Fruit fly (Drosophila melanogaster) whole organism, embryonic: ENCODE results near the gene CG14691.

Experiments
- Bteb2 ChIP-seq: fragments of 200-800 bp; sonication (Bioruptor generic); optimal IDR thresholded peaks from 2 replicates; lab custom pipeline; 2016; ENCODE audit warnings: missing biosample characterization, missing genetic modification characterization
- CG10959 ChIP-seq: fragments of 200-800 bp; sonication (Bioruptor generic); IDR thresholded peaks from 2 replicates; pipeline ENCODE4 v1.3.6; 2022; ENCODE audit warnings: missing biosample characterization, missing genetic modification characterization
- CG14441 ChIP-seq: fragments of 200-800 bp; sonication (Bioruptor generic); IDR thresholded peaks from 2 replicates; pipeline ENCODE4 v1.3.6; 2022; ENCODE audit warnings: missing biosample characterization, missing genetic modification characterization
- CG15601 ChIP-seq: fragments of 200-800 bp; sonication (Bioruptor generic); optimal IDR thresholded peaks from 3 replicates; lab custom pipeline; 2019; ENCODE audit warnings: missing biosample characterization, mild to moderate bottlenecking, missing genetic modification characterization, moderate library complexity
- CG16813 ChIP-seq: fragments of 200-800 bp; sonication (Bioruptor generic); IDR thresholded peaks from 3 replicates; pipeline ENCODE4 v1.3.6; 2022; ENCODE audit warnings: missing biosample characterization, missing genetic modification characterization; ENCODE audit not compliant: partially characterized antibody
- CG17328 ChIP-seq: fragments of 200-800 bp; sonication (Bioruptor generic); IDR thresholded peaks from 2 replicates; pipeline ENCODE4 v1.3.6; 2022; ENCODE audit warnings: missing biosample characterization, missing genetic modification characterization
- CG17385 ChIP-seq: fragments of 200-800 bp; sonication (Bioruptor generic); optimal IDR thresholded peaks from 3 replicates; lab custom pipeline; 2018; ENCODE audit warnings: missing biosample characterization, mild to moderate bottlenecking, missing genetic modification characterization
- CG2678 ChIP-seq: fragments of 200-800 bp; sonication (Bioruptor generic); optimal IDR thresholded peaks from 3 replicates; lab custom pipeline; 2019; ENCODE audit warnings: missing biosample characterization, mild to moderate bottlenecking, missing genetic modification characterization, moderate library complexity
- CG2712 ChIP-seq: fragments of 200-800 bp; optimal IDR thresholded peaks from 3 replicates; lab custom pipeline; 2019; ENCODE audit warnings: missing biosample characterization, mild to moderate bottlenecking, missing genetic modification characterization, moderate library complexity
- CG34422 ChIP-seq: fragments of 200-800 bp; sonication (Bioruptor generic); IDR thresholded peaks from 3 replicates; pipeline ENCODE4 v1.3.6; 2022; ENCODE audit warnings: missing biosample characterization, missing genetic modification characterization
- CG4424 ChIP-seq: fragments of 200-800 bp; sonication (Bioruptor generic); optimal IDR thresholded peaks from 3 replicates; lab custom pipeline; 2016; ENCODE audit warnings: missing biosample characterization, missing genetic modification characterization
- CG6175 ChIP-seq: fragments of 200-800 bp; sonication (Bioruptor generic); IDR thresholded peaks from 3 replicates; pipeline ENCODE4 v1.3.6; 2022; ENCODE audit warnings: missing biosample characterization, missing genetic modification characterization
- CG6765 ChIP-seq: fragments of 200-800 bp; sonication (Bioruptor generic); optimal IDR thresholded peaks from 3 replicates; lab custom pipeline; 2017; ENCODE audit warnings: missing biosample characterization, mild to moderate bottlenecking, missing genetic modification characterization
- CG7271 ChIP-seq: fragments of 200-800 bp; sonication (Bioruptor generic); optimal IDR thresholded peaks from 2 replicates; lab custom pipeline; 2018; ENCODE audit warnings: missing biosample characterization, mild to moderate bottlenecking, missing genetic modification characterization, moderate library complexity
- CG8359 ChIP-seq: fragments of 200-800 bp; sonication (Bioruptor generic); optimal IDR thresholded peaks from 2 replicates; lab custom pipeline; 2017; ENCODE audit warnings: missing biosample characterization, mild to moderate bottlenecking, missing genetic modification characterization, borderline replicate concordance
- Camta ChIP-seq: fragments of 200-800 bp; sonication (Bioruptor generic); optimal IDR thresholded peaks from 2 replicates; lab custom pipeline; 2016; ENCODE audit warnings: missing biosample characterization, missing genetic modification characterization
- D19B ChIP-seq: fragments of 200-800 bp; sonication (Bioruptor generic); optimal IDR thresholded peaks from 2 replicates; lab custom pipeline; 2017; ENCODE audit warnings: missing biosample characterization, mild to moderate bottlenecking, missing genetic modification characterization
- Dad ChIP-seq: fragments of 200-800 bp; sonication (Bioruptor generic); optimal IDR thresholded peaks from 3 replicates; lab custom pipeline; 2016; ENCODE audit warnings: missing biosample characterization, missing genetic modification characterization
- Eip74EF ChIP-seq, 2 experiments: fragments of 200-800 bp in 1 of 2; fragments of >200 bp in 1 of 2; sonication (Bioruptor generic) in 1 of 2; optimal IDR thresholded peaks; 2 replicates each; lab custom pipeline; 2017 to 2019; ENCODE audit warnings: missing biosample characterization in 2 of 2, missing genetic modification characterization in 2 of 2, mild to moderate bottlenecking in 1 of 2, moderate library complexity in 1 of 2
- Lim3 ChIP-seq: fragments of 200-800 bp; sonication (Bioruptor generic); IDR thresholded peaks from 2 replicates; pipeline ENCODE4 v1.3.6; 2022; ENCODE audit warnings: missing biosample characterization, missing genetic modification characterization
- Opbp ChIP-seq: fragments of 200-800 bp; sonication (Bioruptor generic); IDR thresholded peaks from 3 replicates; pipeline ENCODE4 v1.3.6; 2022; ENCODE audit warnings: missing biosample characterization, missing genetic modification characterization; ENCODE audit not compliant: partially characterized antibody
- Xrp1 ChIP-seq: fragments of 200-800 bp; sonication (Bioruptor generic); IDR thresholded peaks from 2 replicates; pipeline ENCODE4 v1.3.6; 2022; ENCODE audit warnings: missing biosample characterization, missing genetic modification characterization
- aop ChIP-seq: fragments of 200-800 bp; sonication (Bioruptor generic); IDR thresholded peaks from 2 replicates; pipeline ENCODE4 v1.3.6; 2022; ENCODE audit warnings: missing biosample characterization, missing genetic modification characterization
- ash1 ChIP-seq: fragments of 200-800 bp; sonication (Bioruptor generic); optimal IDR thresholded peaks from 2 replicates; lab custom pipeline; 2018; ENCODE audit warnings: missing biosample characterization, mild to moderate bottlenecking, missing genetic modification characterization
- ato ChIP-seq: fragments of 200-800 bp; sonication (Bioruptor generic); IDR thresholded peaks from 2 replicates; pipeline ENCODE4 v1.3.6; 2022; ENCODE audit warnings: missing biosample characterization, missing genetic modification characterization; ENCODE audit not compliant: partially characterized antibody
- bbx ChIP-seq: fragments of 200-800 bp; sonication (Bioruptor generic); IDR thresholded peaks from 2 replicates; pipeline ENCODE4 v1.3.6; 2022; ENCODE audit warnings: missing biosample characterization, missing genetic modification characterization; ENCODE audit not compliant: partially characterized antibody
- bcd ChIP-seq: fragments of 200-800 bp; sonication (Bioruptor generic); optimal IDR thresholded peaks from 2 replicates; lab custom pipeline; 2017; ENCODE audit warnings: missing biosample characterization, mild to moderate bottlenecking, missing genetic modification characterization
- bowl ChIP-seq: fragments of 200-800 bp; sonication (Bioruptor generic); IDR thresholded peaks from 2 replicates; pipeline ENCODE4 v1.3.6; 2022; ENCODE audit warnings: missing biosample characterization, missing genetic modification characterization
- chif ChIP-seq, 2 experiments: fragments of 200-800 bp; sonication (Bioruptor generic); optimal IDR thresholded peaks; 3 replicates each; lab custom pipeline; 2016; ENCODE audit warnings: missing biosample characterization in 2 of 2, missing genetic modification characterization in 2 of 2
- cwo ChIP-seq: fragments of 200-800 bp; sonication (Bioruptor generic); optimal IDR thresholded peaks from 3 replicates; lab custom pipeline; 2017; ENCODE audit warnings: missing biosample characterization, missing genetic modification characterization, mild to moderate bottlenecking, moderate library complexity, missing genetic modification reagents
- dm ChIP-seq: fragments of 200-800 bp; sonication (Bioruptor generic); optimal IDR thresholded peaks from 3 replicates; lab custom pipeline; 2016; ENCODE audit warnings: missing biosample characterization, missing genetic modification characterization
- eve ChIP-seq, 2 experiments: fragments of >200 bp; optimal IDR thresholded peaks; 2 replicates each; lab custom pipeline; 2017; ENCODE audit warnings: missing biosample characterization in 2 of 2, missing genetic modification characterization in 2 of 2
- exex ChIP-seq: fragments of 200-800 bp; sonication (Bioruptor generic); optimal IDR thresholded peaks from 4 replicates; lab custom pipeline; 2018; ENCODE audit warnings: missing biosample characterization, mild to moderate bottlenecking, missing genetic modification characterization, moderate library complexity
- grau ChIP-seq: fragments of 200-800 bp; optimal IDR thresholded peaks from 3 replicates; lab custom pipeline; 2019; ENCODE audit warnings: missing biosample characterization, mild to moderate bottlenecking, missing genetic modification characterization, moderate library complexity
- gsb-n ChIP-seq: fragments of 200-800 bp; sonication (Bioruptor generic); optimal IDR thresholded peaks from 3 replicates; lab custom pipeline; 2018; ENCODE audit warnings: missing biosample characterization, mild to moderate bottlenecking, missing genetic modification characterization
- gt ChIP-seq: fragments of 200-800 bp; sonication (Bioruptor generic); IDR thresholded peaks from 2 replicates; pipeline ENCODE4 v1.3.6; 2022; ENCODE audit warnings: missing biosample characterization, missing genetic modification characterization
- ken ChIP-seq: fragments of 200-800 bp; sonication (Bioruptor generic); IDR thresholded peaks from 3 replicates; pipeline ENCODE4 v1.3.6; 2022; ENCODE audit warnings: missing biosample characterization, missing genetic modification characterization
- knrl ChIP-seq: fragments of 200-800 bp; sonication (Bioruptor generic); IDR thresholded peaks from 3 replicates; pipeline ENCODE4 v1.3.6; 2022; ENCODE audit warnings: missing biosample characterization, missing genetic modification characterization; ENCODE audit not compliant: partially characterized antibody
- mam ChIP-seq: fragments of 200-800 bp; sonication (Bioruptor generic); optimal IDR thresholded peaks from 3 replicates; lab custom pipeline; 2016; ENCODE audit warnings: missing biosample characterization, missing genetic modification characterization
- phol ChIP-seq: fragments of 200-800 bp; sonication (Bioruptor generic); optimal IDR thresholded peaks from 3 replicates; lab custom pipeline; 2018; ENCODE audit warnings: missing biosample characterization, mild to moderate bottlenecking, missing genetic modification characterization, moderate library complexity
- sim ChIP-seq: fragments of 200-800 bp; sonication (Bioruptor generic); IDR thresholded peaks from 2 replicates; pipeline ENCODE4 v1.3.6; 2022; ENCODE audit warnings: missing biosample characterization, missing genetic modification characterization
- sima ChIP-seq: fragments of 200-800 bp; sonication (Bioruptor generic); optimal IDR thresholded peaks from 2 replicates; lab custom pipeline; 2016; ENCODE audit warnings: missing biosample characterization, missing genetic modification characterization
- sisA ChIP-seq: fragments of 200-800 bp; sonication (Bioruptor generic); IDR thresholded peaks from 2 replicates; pipeline ENCODE4 v1.3.6; 2022; ENCODE audit warnings: missing biosample characterization, missing genetic modification characterization
- tll ChIP-seq, 2 experiments: fragments of 200-800 bp in 1 of 2; fragments of >200 bp in 1 of 2; sonication (Bioruptor generic) in 1 of 2; optimal IDR thresholded peaks; 2 replicates each; lab custom pipeline; 2017 to 2019; ENCODE audit warnings: missing biosample characterization in 2 of 2, missing genetic modification characterization in 2 of 2, mild to moderate bottlenecking in 1 of 2, moderate library complexity in 1 of 2
- trh ChIP-seq: fragments of 200-800 bp; sonication (Bioruptor generic); optimal IDR thresholded peaks from 2 replicates; lab custom pipeline; 2016; ENCODE audit warnings: missing biosample characterization, missing genetic modification characterization
- usp ChIP-seq: fragments of >200 bp; optimal IDR thresholded peaks from 2 replicates; lab custom pipeline; 2017; ENCODE audit warnings: missing biosample characterization, missing genetic modification characterization
- zen2 ChIP-seq: fragments of 200-800 bp; sonication (Bioruptor generic); IDR thresholded peaks from 3 replicates; pipeline ENCODE4 v1.3.6; 2022; ENCODE audit warnings: missing biosample characterization, missing genetic modification characterization; ENCODE audit not compliant: partially characterized antibody
- zf30C ChIP-seq: fragments of 200-800 bp; sonication (Bioruptor generic); optimal IDR thresholded peaks from 3 replicates; lab custom pipeline; 2018; ENCODE audit warnings: missing biosample characterization, mild to moderate bottlenecking, missing genetic modification characterization

Gene CG14691

dm6 chr3R:10760966-10761855, 5.8 kb upstream of the CG14691 start, which contains the start of the genes MED7 and Cap-H2 (continued):
- TF ChIP-seq zen2 (GFP tag; lab: Robert Waterston, UW): peak; percentile 94
- no peak for TF ChIP-seq bowl
- peak; percentile 78 for TF ChIP-seq CG17328 (GFP tag; lab: Robert Waterston, UW)
- TF ChIP-seq eve (GFP tag; optimal IDR thresholded peaks at IDR 0.05; lab: Kevin White, UChicago): no peak
- TF ChIP-seq sim: no peak
- peak; percentile 74 for TF ChIP-seq Bteb2 (GFP tag; lab: Kevin White, UChicago)
- no peak for TF ChIP-seq sima (GFP tag; lab: Kevin White, UChicago)
- peak; percentile 84 for TF ChIP-seq CG14441 (GFP tag; lab: Robert Waterston, UW)
- peak; percentile 83 for TF ChIP-seq ato (GFP tag; lab: Robert Waterston, UW)
- peak; percentile 28 for TF ChIP-seq exex
- TF ChIP-seq CG10959: no peak; the same call in 1 of the 2 replicates
- TF ChIP-seq gsb-n (tag; lab: Kevin White, UChicago): peak; percentile 75
- TF ChIP-seq CG34422: peak; percentile 85
- TF ChIP-seq dm: peak; percentile 70
- peak; percentile 56 to 78 for TF ChIP-seq tll (GFP tag; optimal IDR thresholded peaks at IDR 0.05; lab: Kevin White, UChicago)
- peak; percentile 84 for TF ChIP-seq trh (GFP tag; lab: Kevin White, UChicago)
- TF ChIP-seq Eip74EF (GFP tag; optimal IDR thresholded peaks at IDR 0.05; lab: Kevin White, UChicago): no peak
- TF ChIP-seq CG17385 (GFP tag; lab: Kevin White, UChicago): peak; percentile 60
- TF ChIP-seq D19B (GFP tag; lab: Kevin White, UChicago): peak; percentile 15
- peak; percentile 64 for TF ChIP-seq bcd (GFP tag; lab: Kevin White, UChicago)
- TF ChIP-seq ash1 (GFP tag; lab: Kevin White, UChicago): peak; percentile 50
- TF ChIP-seq phol (tag; lab: Kevin White, UChicago): peak; percentile 88
- TF ChIP-seq Xrp1 (GFP tag; lab: Robert Waterston, UW): peak; percentile 81
- peak; percentile 92 for TF ChIP-seq bbx (GFP tag; lab: Robert Waterston, UW)
- no peak for TF ChIP-seq CG2678
- TF ChIP-seq usp (GFP tag; lab: Kevin White, UChicago): no peak
- TF ChIP-seq Opbp (GFP tag; lab: Robert Waterston, UW): peak; percentile 96
- peak; percentile 87 for TF ChIP-seq sisA (GFP tag; lab: Robert Waterston, UW)
- TF ChIP-seq ken: peak; percentile 87
- TF ChIP-seq CG15601 (tag; lab: Kevin White, UChicago): peak; percentile 72
- TF ChIP-seq Dad (GFP tag; lab: Kevin White, UChicago): peak; percentile 65
- no peak; the same call in 1 of the 2 replicates for TF ChIP-seq aop (GFP tag; lab: Robert Waterston, UW)
- peak; percentile 38 for TF ChIP-seq CG7271 (tag; lab: Kevin White, UChicago)
- TF ChIP-seq CG6175: peak; percentile 56; the same call in 1 of the 3 replicates
- no peak for TF ChIP-seq CG6765
- peak; percentile 62 for TF ChIP-seq gt
- TF ChIP-seq mam (GFP tag; lab: Kevin White, UChicago): peak; percentile 85
- peak; percentile 11 for TF ChIP-seq cwo (GFP tag; lab: Kevin White, UChicago)
- no peak for TF ChIP-seq zf30C (GFP tag; lab: Kevin White, UChicago)
- TF ChIP-seq CG2712 (tag; lab: Kevin White, UChicago): peak; percentile 87
- peak; percentile 100 for TF ChIP-seq knrl (GFP tag; lab: Robert Waterston, UW)
- TF ChIP-seq Camta: peak; percentile 79
- peak; percentile 91 for TF ChIP-seq CG4424 (GFP tag; lab: Kevin White, UChicago)
- TF ChIP-seq Lim3 (GFP tag; lab: Robert Waterston, UW): no peak
- TF ChIP-seq grau (tag; lab: Kevin White, UChicago): peak; percentile 80
- TF ChIP-seq chif (GFP tag; optimal IDR thresholded peaks at IDR 0.05; lab: Kevin White, UChicago): peak; percentile 74 to 83
- TF ChIP-seq CG16813 (GFP tag; lab: Robert Waterston, UW): peak; percentile 99
- TF ChIP-seq CG8359: no peak
